Worm (Caenorhabditis elegans): ENCODE results near the gene F25A2.1.

The F25A2.1 gene

DNA sequence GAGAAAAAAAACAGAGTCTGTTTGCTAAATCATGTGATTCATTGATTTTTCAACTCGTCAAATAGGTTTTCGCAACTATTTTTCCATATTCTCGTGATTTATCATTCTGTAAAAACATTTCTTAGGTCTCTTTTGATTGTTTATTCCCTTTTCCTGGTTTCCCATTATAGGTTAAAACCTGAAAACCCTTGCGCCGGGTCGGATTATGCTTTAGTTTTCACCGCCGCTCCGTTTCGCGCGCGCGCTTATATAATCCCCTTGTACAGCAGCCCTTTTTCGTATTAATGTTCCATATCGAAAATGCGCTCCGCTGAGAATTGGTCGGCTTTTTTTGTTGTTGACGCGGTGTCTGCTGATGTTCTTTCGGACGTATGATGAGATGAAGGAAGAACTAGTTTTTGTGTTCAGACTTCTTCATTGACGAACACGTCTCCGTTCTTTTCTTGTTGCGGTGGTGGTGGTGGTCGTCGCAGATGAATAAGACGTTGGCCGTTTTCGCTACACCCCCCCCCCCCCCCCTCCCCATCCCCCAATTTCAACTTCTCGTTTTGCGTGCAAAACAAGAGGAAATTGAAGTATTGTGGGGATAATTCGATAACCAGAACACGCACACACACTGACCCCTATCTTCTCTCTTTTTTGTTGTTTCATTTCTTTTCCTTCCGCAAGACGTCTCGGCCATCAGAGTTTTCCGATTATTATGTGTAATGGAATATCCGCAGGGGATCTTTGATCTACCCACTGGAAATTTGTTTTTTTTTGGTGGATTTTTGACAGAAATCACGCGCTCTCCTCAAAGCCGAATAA, 24.7 kb upstream of the F25A2.1 start:
- TF ChIP-seq drap-1 (GFP tag; optimal IDR thresholded peaks at IDR 0.05) (no peak), unc-120 (tag; optimal IDR thresholded peaks at IDR 0.05; ENCODE audit: poor library complexity, severe bottlenecking) (no peak), ces-1 (GFP tag; optimal IDR thresholded peaks at IDR 0.05) (peak; percentile 88), mab-5 (tag; optimal IDR thresholded peaks at IDR 0.05) (no peak), M03D4.4 (tag; optimal IDR thresholded peaks at IDR 0.05) (no peak), mls-2 (tag; optimal IDR thresholded peaks at IDR 0.05) (peak; percentile 12), snpc-4 (tag; optimal IDR thresholded peaks at IDR 0.05) (no peak), ham-2 (GFP tag; optimal IDR thresholded peaks at IDR 0.05) (peak; percentile 14), nhr-28 (tag; optimal IDR thresholded peaks at IDR 0.05) (no peak)

DNA sequence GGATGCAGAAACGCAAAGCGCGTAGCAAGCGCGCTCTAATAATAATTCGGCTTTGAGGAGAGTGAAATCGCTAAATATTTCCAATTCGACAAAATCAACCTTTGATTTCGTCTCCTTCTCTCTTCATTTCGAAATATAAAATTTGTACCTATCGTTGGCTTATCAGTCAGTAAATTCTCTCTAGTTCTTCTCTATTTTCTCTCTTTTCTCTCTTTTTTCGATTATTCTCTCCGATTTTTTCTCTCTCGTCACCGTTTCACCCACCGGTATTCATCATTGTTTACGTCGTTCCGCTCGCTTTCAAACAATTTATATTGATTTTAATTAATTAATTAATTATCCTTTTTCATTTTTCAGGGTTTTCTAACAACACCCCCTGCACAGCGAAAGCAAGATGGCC, 23.5 kb upstream of the F25A2.1 start, which contains the start of gene cmd-1:
TSS of gene cmd-1 (plus strand) at position 358 of the 400 bp plus-strand sequence.
- TF ChIP-seq lin-13 (tag; optimal IDR thresholded peaks at IDR 0.05) (no peak), elt-3 (tag; optimal IDR thresholded peaks at IDR 0.05) (peak; percentile 31), ces-1 (GFP tag; optimal IDR thresholded peaks at IDR 0.05) (peak; percentile 39), elt-1 (tag; optimal IDR thresholded peaks at IDR 0.05; ENCODE audit: borderline replicate concordance, insufficient read depth) (no peak), mls-2 (tag; optimal IDR thresholded peaks at IDR 0.05) (no peak)

DNA sequence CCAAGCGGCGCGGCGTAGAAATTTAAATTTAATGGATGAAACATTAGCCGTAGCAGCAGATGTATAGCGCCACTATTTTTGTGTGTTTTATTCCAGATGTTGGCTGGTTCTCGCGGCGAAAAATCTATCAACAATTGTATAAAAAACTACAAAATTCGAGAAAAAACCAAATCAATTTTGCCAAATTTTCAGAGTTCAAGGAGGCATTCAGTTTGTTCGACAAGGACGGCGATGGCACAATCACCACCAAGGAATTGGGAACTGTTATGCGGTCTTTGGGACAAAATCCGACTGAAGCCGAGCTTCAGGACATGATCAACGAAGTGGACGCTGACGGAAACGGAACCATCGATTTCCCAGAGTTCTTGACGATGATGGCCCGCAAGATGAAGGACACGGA, 22.9 kb upstream of the F25A2.1 start:
- TF ChIP-seq nhr-76 (tag; optimal IDR thresholded peaks at IDR 0.05) (no peak), ham-2 (GFP tag; optimal IDR thresholded peaks at IDR 0.05) (no peak), zip-8 (tag; optimal IDR thresholded peaks at IDR 0.05) (no peak), unc-39 (tag; optimal IDR thresholded peaks at IDR 0.05) (no peak), lin-13 (tag; optimal IDR thresholded peaks at IDR 0.05) (no peak), hlh-1 (tag; optimal IDR thresholded peaks at IDR 0.05) (no peak), drap-1 (GFP tag; optimal IDR thresholded peaks at IDR 0.05) (no peak), flh-1 (GFP tag; optimal IDR thresholded peaks at IDR 0.05) (no peak), ceh-39 (tag; optimal IDR thresholded peaks at IDR 0.05) (no peak), mab-5 (tag; optimal IDR thresholded peaks at IDR 0.05) (no peak)

DNA sequence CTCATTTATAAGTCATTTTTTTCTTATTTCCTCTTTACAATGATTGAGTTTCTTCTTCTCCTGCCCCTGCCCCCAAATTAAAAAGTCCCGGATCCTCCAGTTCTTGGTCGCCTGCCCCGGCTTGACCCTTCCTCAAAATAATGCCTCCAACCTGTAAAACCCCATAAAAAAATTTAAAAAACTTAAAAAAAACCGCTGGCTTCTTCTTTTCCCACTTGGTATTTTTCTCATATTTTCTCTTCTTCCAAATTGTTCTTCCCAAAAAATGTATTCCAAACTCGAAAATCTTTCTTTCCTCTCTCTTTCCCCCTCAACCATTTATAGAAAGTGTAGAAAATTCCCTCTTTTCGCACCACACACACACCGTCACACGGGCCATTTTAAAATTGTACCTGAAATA, 21.9 kb upstream of the F25A2.1 start:
- no peak for TF ChIP-seq unc-120 (tag; optimal IDR thresholded peaks at IDR 0.05; ENCODE audit: poor library complexity, severe bottlenecking)
- no peak for TF ChIP-seq mab-5 (tag; optimal IDR thresholded peaks at IDR 0.05)
- no peak for TF ChIP-seq ces-1 (GFP tag; optimal IDR thresholded peaks at IDR 0.05)
- no peak for TF ChIP-seq hlh-1 (tag; optimal IDR thresholded peaks at IDR 0.05)

DNA sequence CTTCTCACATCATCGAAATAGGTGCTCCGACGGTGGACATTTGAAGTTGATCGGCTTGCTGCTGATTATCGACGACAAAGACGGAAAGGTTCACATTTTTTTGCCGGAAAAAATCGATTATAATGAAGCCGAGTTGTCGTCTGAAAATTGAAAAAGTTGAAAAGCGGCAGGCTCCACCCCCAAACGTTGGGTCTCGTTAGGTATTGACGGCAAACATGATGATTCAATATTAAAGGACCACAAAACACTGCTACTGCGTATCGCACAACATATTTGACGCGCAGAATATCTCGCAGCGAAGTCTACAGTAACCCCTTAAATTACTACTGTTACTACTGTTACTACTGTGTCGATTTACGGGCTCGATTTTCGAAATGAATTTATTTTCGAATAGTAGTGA, 21.1 kb upstream of the F25A2.1 start:
- TF ChIP-seq sptf-1 (tag; optimal IDR thresholded peaks at IDR 0.05): no peak
- no peak for TF ChIP-seq zip-8 (tag; optimal IDR thresholded peaks at IDR 0.05)
- no peak for TF ChIP-seq hlh-1 (tag; optimal IDR thresholded peaks at IDR 0.05)
- no peak for TF ChIP-seq mls-2 (tag; optimal IDR thresholded peaks at IDR 0.05)
- no peak for TF ChIP-seq lin-13 (tag; optimal IDR thresholded peaks at IDR 0.05)
- TF ChIP-seq unc-62 (GFP tag; optimal IDR thresholded peaks at IDR 0.05): no peak
- no peak for TF ChIP-seq snpc-4 (tag; optimal IDR thresholded peaks at IDR 0.05)
- no peak for TF ChIP-seq blmp-1 (tag; optimal IDR thresholded peaks at IDR 0.05)
- no peak for TF ChIP-seq ham-2 (GFP tag; optimal IDR thresholded peaks at IDR 0.05)
- TF ChIP-seq tbx-8 (GFP tag; optimal IDR thresholded peaks at IDR 0.05): no peak
- TF ChIP-seq flh-1 (GFP tag; optimal IDR thresholded peaks at IDR 0.05): no peak
- no peak for TF ChIP-seq drap-1 (GFP tag; optimal IDR thresholded peaks at IDR 0.05)
- TF ChIP-seq sem-2 (GFP tag; optimal IDR thresholded peaks at IDR 0.05): no peak
- no peak for TF ChIP-seq lin-32 (GFP tag; optimal IDR thresholded peaks at IDR 0.05)

DNA sequence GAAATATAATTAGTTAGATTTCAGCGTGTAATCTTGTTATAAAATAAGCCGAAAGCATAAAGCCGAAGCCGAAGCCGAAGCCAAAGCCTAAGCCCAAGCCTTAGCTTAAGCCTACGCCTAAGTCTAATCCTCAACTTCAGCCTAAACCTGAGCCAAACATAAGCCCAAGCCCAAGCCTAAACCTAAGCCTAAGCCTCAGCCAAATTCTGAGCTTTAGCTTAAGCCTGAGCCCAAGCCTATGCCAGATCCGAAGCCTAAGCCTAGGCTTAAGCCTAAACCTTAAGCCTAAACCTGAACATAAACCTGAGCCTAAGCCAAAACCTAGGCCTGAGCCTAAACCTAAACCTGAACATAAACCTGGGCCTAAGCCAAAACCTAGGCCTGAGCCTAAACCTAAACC, 18.7 kb upstream of the F25A2.1 start:
- TF ChIP-seq unc-120 (tag; optimal IDR thresholded peaks at IDR 0.05; ENCODE audit: poor library complexity, severe bottlenecking): no peak

DNA sequence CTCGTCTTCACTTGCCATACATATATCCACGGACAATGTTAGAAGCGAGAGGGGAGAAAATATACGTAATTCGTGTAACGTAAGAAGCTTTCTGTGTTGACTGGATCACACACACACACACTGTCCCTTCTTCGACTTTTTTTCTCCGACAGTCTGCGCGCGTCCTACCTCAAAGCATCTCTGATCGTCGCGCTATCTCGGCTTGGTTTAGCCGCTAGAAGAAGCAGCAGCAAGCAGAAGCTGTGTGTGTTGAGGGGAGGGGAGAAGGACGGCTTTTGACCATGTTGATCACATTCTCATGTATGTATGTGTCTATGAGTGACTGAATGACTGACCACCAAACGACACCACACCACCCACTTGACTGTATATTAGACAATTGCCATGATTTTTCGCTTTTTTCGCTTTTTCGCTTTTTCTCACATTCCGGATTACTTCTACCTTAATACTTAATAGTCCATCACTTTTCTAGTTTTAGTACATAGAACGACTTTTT, 15.1 kb upstream of the F25A2.1 start, which contains the start of gene T21H3.5:
TSS of gene T21H3.5 (minus strand) at position 98 of the 496 bp plus-strand sequence.
- TF ChIP-seq mls-2 (tag; optimal IDR thresholded peaks at IDR 0.05): no peak
- no peak for TF ChIP-seq blmp-1 (tag; optimal IDR thresholded peaks at IDR 0.05)
- TF ChIP-seq ham-2 (GFP tag; optimal IDR thresholded peaks at IDR 0.05): peak; percentile 87
- TF ChIP-seq lsy-2 (tag; optimal IDR thresholded peaks at IDR 0.05): no peak
- no peak for TF ChIP-seq unc-39 (tag; optimal IDR thresholded peaks at IDR 0.05)
